Fruit fly (Drosophila melanogaster) whole organism, embryonic: ENCODE results near the gene Tsp2A.

Experiments used
- Atf6 ChIP-seq: fragments of 200-800 bp; sonication (Bioruptor generic); IDR thresholded peaks from 2 replicates; pipeline ENCODE4 v1.3.6; 2022; ENCODE audit warnings: missing biosample characterization, missing genetic modification characterization
- CG10366 ChIP-seq: fragments of 200-800 bp; sonication (Bioruptor generic); IDR thresholded peaks from 2 replicates; pipeline ENCODE4 v1.3.6; 2022; ENCODE audit warnings: missing biosample characterization, missing genetic modification characterization
- CG32767 ChIP-seq: fragments of 200-800 bp; sonication (Bioruptor generic); IDR thresholded peaks from 2 replicates; pipeline ENCODE4 v1.3.6; 2022; ENCODE audit warnings: missing biosample characterization, missing genetic modification characterization
- crol ChIP-seq: fragments of 200-800 bp; sonication (Bioruptor generic); IDR thresholded peaks from 2 replicates; pipeline ENCODE4 v1.3.6; 2022; ENCODE audit warnings: missing biosample characterization, missing genetic modification characterization
- h ChIP-seq: fragments of >200 bp; optimal IDR thresholded peaks from 2 replicates; lab custom pipeline; 2017
- lola ChIP-seq, 3 experiments: fragments of >200 bp in 2 of 3; fragments of 200-800 bp in 1 of 3; sonication (Bioruptor generic) in 1 of 3; optimal IDR thresholded peaks; 2 replicates each; lab custom pipeline; 2017 to 2019; ENCODE audit warnings: missing biosample characterization in 3 of 3, missing genetic modification characterization in 3 of 3, mild to moderate bottlenecking in 1 of 3, moderate library complexity in 1 of 3
- nom ChIP-seq: fragments of 200-800 bp; sonication (Bioruptor generic); optimal IDR thresholded peaks from 2 replicates; lab custom pipeline; 2017; ENCODE audit warnings: missing biosample characterization, missing genetic modification characterization, mild to moderate bottlenecking, moderate library complexity, missing genetic modification reagents

dm6 chrX:1322214-1322613 lies 24.1 kb upstream of the Tsp2A start, which contains the start of gene DAAM:
- TF ChIP-seq nom = no peak
- TF ChIP-seq CG10366 (GFP tag; lab: Robert Waterston, UW) = no peak; the same call in 1 of the 2 replicates
- TF ChIP-seq h (lab: Kevin White, UChicago) = no peak
- TF ChIP-seq CG32767 (GFP tag; lab: Robert Waterston, UW) = 0 out of 2 replicates have a peak, but pooled peaks have one; percentile 23
- no peak for TF ChIP-seq lola (GFP tag; optimal IDR thresholded peaks at IDR 0.05; lab: Kevin White, UChicago)
- peak; percentile 28; the same call in 1 of the 2 replicates for TF ChIP-seq Atf6 (GFP tag; lab: Robert Waterston, UW)
- no peak for TF ChIP-seq crol (GFP tag; lab: Robert Waterston, UW)
